Fruit fly (Drosophila melanogaster) whole organism, embryonic: ENCODE data around the gene Rrp5.

Experiments
- CG10147 ChIP-seq: fragments of 200-800 bp; sonication (Bioruptor generic); optimal IDR thresholded peaks from 2 replicates; lab custom pipeline; 2019; ENCODE audit warnings: missing biosample characterization, mild to moderate bottlenecking, missing genetic modification characterization, moderate library complexity
- CG11560 ChIP-seq: fragments of 200-800 bp; sonication (Bioruptor generic); IDR thresholded peaks from 3 replicates; pipeline ENCODE4 v1.3.6; 2022; ENCODE audit warnings: missing biosample characterization, missing genetic modification characterization
- CG11723 ChIP-seq: fragments of 200-800 bp; sonication (Bioruptor generic); optimal IDR thresholded peaks from 2 replicates; lab custom pipeline; 2017; ENCODE audit warnings: missing biosample characterization, mild to moderate bottlenecking, missing genetic modification characterization
- CG13287 ChIP-seq: fragments of 200-800 bp; sonication (Bioruptor generic); IDR thresholded peaks from 2 replicates; pipeline ENCODE4 v1.3.6; 2022; ENCODE audit warnings: missing biosample characterization, missing genetic modification characterization; ENCODE audit not compliant: partially characterized antibody
- CG15269 ChIP-seq: fragments of 200-800 bp; sonication (Bioruptor generic); optimal IDR thresholded peaks from 2 replicates; lab custom pipeline; 2018; ENCODE audit warnings: missing biosample characterization, mild to moderate bottlenecking, missing genetic modification characterization, moderate library complexity
- CG15601 ChIP-seq: fragments of 200-800 bp; sonication (Bioruptor generic); optimal IDR thresholded peaks from 3 replicates; lab custom pipeline; 2019; ENCODE audit warnings: missing biosample characterization, mild to moderate bottlenecking, missing genetic modification characterization, moderate library complexity
- CG16813 ChIP-seq: fragments of 200-800 bp; sonication (Bioruptor generic); IDR thresholded peaks from 3 replicates; pipeline ENCODE4 v1.3.6; 2022; ENCODE audit warnings: missing biosample characterization, missing genetic modification characterization; ENCODE audit not compliant: partially characterized antibody
- CG17359 ChIP-seq: fragments of 200-800 bp; sonication (Bioruptor generic); optimal IDR thresholded peaks from 3 replicates; lab custom pipeline; 2018; ENCODE audit warnings: missing biosample characterization, mild to moderate bottlenecking, missing genetic modification characterization, moderate library complexity
- CG18764 ChIP-seq: fragments of 200-800 bp; sonication (Bioruptor generic); optimal IDR thresholded peaks from 3 replicates; lab custom pipeline; 2016; ENCODE audit warnings: missing biosample characterization, missing genetic modification characterization
- CG2120 ChIP-seq: fragments of 200-800 bp; sonication (Bioruptor generic); optimal IDR thresholded peaks from 3 replicates; lab custom pipeline; 2016; ENCODE audit warnings: missing biosample characterization, missing genetic modification characterization
- CG31365 ChIP-seq: fragments of 200-800 bp; sonication (Bioruptor generic); optimal IDR thresholded peaks from 2 replicates; lab custom pipeline; 2018; ENCODE audit warnings: missing biosample characterization, mild to moderate bottlenecking, missing genetic modification characterization
- CG31441 ChIP-seq: fragments of 200-800 bp; sonication (Bioruptor generic); IDR thresholded peaks from 2 replicates; pipeline ENCODE4 v1.3.6; 2022; ENCODE audit warnings: missing biosample characterization, missing genetic modification characterization
- CG32767 ChIP-seq: fragments of 200-800 bp; sonication (Bioruptor generic); IDR thresholded peaks from 2 replicates; pipeline ENCODE4 v1.3.6; 2022; ENCODE audit warnings: missing biosample characterization, missing genetic modification characterization
- CG3281 ChIP-seq: fragments of 200-800 bp; sonication (Bioruptor generic); optimal IDR thresholded peaks from 3 replicates; lab custom pipeline; 2017; ENCODE audit warnings: missing biosample characterization, mild to moderate bottlenecking, missing genetic modification characterization
- CG3838 ChIP-seq: fragments of 200-800 bp; sonication (Bioruptor generic); optimal IDR thresholded peaks from 3 replicates; lab custom pipeline; 2016; ENCODE audit warnings: missing biosample characterization, missing genetic modification characterization
- CG4707 ChIP-seq: fragments of 200-800 bp; sonication (Bioruptor generic); optimal IDR thresholded peaks from 2 replicates; lab custom pipeline; 2018; ENCODE audit warnings: missing biosample characterization, mild to moderate bottlenecking, missing genetic modification characterization, moderate library complexity
- CG7372 ChIP-seq: fragments of 200-800 bp; sonication (Bioruptor generic); IDR thresholded peaks from 2 replicates; pipeline ENCODE4 v1.3.6; 2022; ENCODE audit warnings: missing biosample characterization, missing genetic modification characterization
- CG8388 ChIP-seq: fragments of 200-800 bp; sonication (Bioruptor generic); optimal IDR thresholded peaks from 2 replicates; lab custom pipeline; 2019; ENCODE audit warnings: missing biosample characterization, mild to moderate bottlenecking, missing genetic modification characterization, moderate library complexity
- CG9727 ChIP-seq: fragments of 200-800 bp; sonication (Bioruptor generic); optimal IDR thresholded peaks from 3 replicates; lab custom pipeline; 2017; ENCODE audit warnings: missing biosample characterization, mild to moderate bottlenecking, missing genetic modification characterization
- CG9876 ChIP-seq: fragments of 200-800 bp; sonication (Bioruptor generic); optimal IDR thresholded peaks from 2 replicates; lab custom pipeline; 2016; ENCODE audit warnings: missing biosample characterization, missing genetic modification characterization
- CHES-1-like ChIP-seq: fragments of 200-800 bp; sonication (Bioruptor generic); optimal IDR thresholded peaks from 2 replicates; lab custom pipeline; 2016; ENCODE audit warnings: missing biosample characterization, missing genetic modification characterization
- Dip3 ChIP-seq: fragments of 200-800 bp; sonication (Bioruptor generic); optimal IDR thresholded peaks from 3 replicates; lab custom pipeline; 2016; ENCODE audit warnings: missing biosample characterization, missing genetic modification characterization
- Gsc ChIP-seq: fragments of 200-800 bp; sonication (Bioruptor generic); IDR thresholded peaks from 2 replicates; pipeline ENCODE4 v1.3.6; 2022; ENCODE audit warnings: missing biosample characterization, missing genetic modification characterization
- Nf-YC ChIP-seq: fragments of 200-800 bp; optimal IDR thresholded peaks from 3 replicates; lab custom pipeline; 2019; ENCODE audit warnings: missing biosample characterization, mild to moderate bottlenecking, missing genetic modification characterization, moderate library complexity
- Opbp ChIP-seq: fragments of 200-800 bp; sonication (Bioruptor generic); IDR thresholded peaks from 3 replicates; pipeline ENCODE4 v1.3.6; 2022; ENCODE audit warnings: missing biosample characterization, missing genetic modification characterization; ENCODE audit not compliant: partially characterized antibody
- Pdp1 ChIP-seq, 2 experiments: fragments of 200-800 bp; sonication (Bioruptor generic); optimal IDR thresholded peaks; 3 replicates each; lab custom pipeline; 2016; ENCODE audit warnings: missing biosample characterization in 2 of 2, missing genetic modification characterization in 2 of 2, mild to moderate bottlenecking in 1 of 2, moderate library complexity in 1 of 2
- Side ChIP-seq: fragments of 200-800 bp; sonication (Bioruptor generic); optimal IDR thresholded peaks from 2 replicates; lab custom pipeline; 2016; ENCODE audit warnings: missing biosample characterization, missing genetic modification characterization
- Xrp1 ChIP-seq: fragments of 200-800 bp; sonication (Bioruptor generic); IDR thresholded peaks from 2 replicates; pipeline ENCODE4 v1.3.6; 2022; ENCODE audit warnings: missing biosample characterization, missing genetic modification characterization
- btn ChIP-seq: fragments of 200-800 bp; sonication (Bioruptor generic); optimal IDR thresholded peaks from 2 replicates; lab custom pipeline; 2016; ENCODE audit warnings: missing biosample characterization, missing genetic modification characterization
- crc ChIP-seq: fragments of 200-800 bp; sonication (Bioruptor generic); optimal IDR thresholded peaks from 2 replicates; lab custom pipeline; 2016; ENCODE audit warnings: missing biosample characterization, missing genetic modification characterization
- cwo ChIP-seq: fragments of 200-800 bp; sonication (Bioruptor generic); optimal IDR thresholded peaks from 3 replicates; lab custom pipeline; 2017; ENCODE audit warnings: missing biosample characterization, missing genetic modification characterization, mild to moderate bottlenecking, moderate library complexity, missing genetic modification reagents
- dm ChIP-seq: fragments of 200-800 bp; sonication (Bioruptor generic); optimal IDR thresholded peaks from 3 replicates; lab custom pipeline; 2016; ENCODE audit warnings: missing biosample characterization, missing genetic modification characterization
- fd96Cb ChIP-seq: fragments of 200-800 bp; sonication (Bioruptor generic); optimal IDR thresholded peaks from 2 replicates; lab custom pipeline; 2018; ENCODE audit warnings: missing biosample characterization, mild to moderate bottlenecking, missing genetic modification characterization, moderate library complexity
- ftz-f1 ChIP-seq: fragments of 200-800 bp; sonication (Bioruptor generic); optimal IDR thresholded peaks from 2 replicates; lab custom pipeline; 2016; ENCODE audit warnings: missing biosample characterization, missing genetic modification characterization
- insv ChIP-seq, 2 experiments: fragments of 200-800 bp; sonication (Bioruptor generic); optimal IDR thresholded peaks; 3 replicates each; lab custom pipeline; 2016 to 2018; ENCODE audit warnings: missing biosample characterization in 2 of 2, missing genetic modification characterization in 2 of 2
- jigr1 ChIP-seq: fragments of 200-800 bp; sonication (Bioruptor generic); IDR thresholded peaks from 3 replicates; pipeline ENCODE4 v1.3.6; 2022; ENCODE audit warnings: missing biosample characterization, missing genetic modification characterization
- lola ChIP-seq, 3 experiments: fragments of >200 bp in 2 of 3; fragments of 200-800 bp in 1 of 3; sonication (Bioruptor generic) in 1 of 3; optimal IDR thresholded peaks; 2 replicates each; lab custom pipeline; 2017 to 2019; ENCODE audit warnings: missing biosample characterization in 3 of 3, missing genetic modification characterization in 3 of 3, mild to moderate bottlenecking in 1 of 3, moderate library complexity in 1 of 3
- maf-S ChIP-seq: fragments of 200-800 bp; sonication (Bioruptor generic); optimal IDR thresholded peaks from 2 replicates; lab custom pipeline; 2016; ENCODE audit warnings: missing biosample characterization, missing genetic modification characterization
- nmo ChIP-seq: fragments of 200-800 bp; sonication (Bioruptor generic); optimal IDR thresholded peaks from 2 replicates; lab custom pipeline; 2018; ENCODE audit warnings: missing biosample characterization, mild to moderate bottlenecking, missing genetic modification characterization, moderate library complexity
- pum ChIP-seq: fragments of 200-800 bp; sonication (Bioruptor generic); optimal IDR thresholded peaks from 2 replicates; lab custom pipeline; 2016; ENCODE audit warnings: missing biosample characterization, missing genetic modification characterization
- run ChIP-seq: fragments of 200-800 bp; sonication (Bioruptor generic); optimal IDR thresholded peaks from 3 replicates; lab custom pipeline; 2018; ENCODE audit warnings: missing biosample characterization, mild to moderate bottlenecking, missing genetic modification characterization
- sens-2 ChIP-seq: fragments of 200-800 bp; sonication (Bioruptor generic); IDR thresholded peaks from 2 replicates; pipeline ENCODE4 v1.3.6; 2022; ENCODE audit warnings: missing biosample characterization, missing genetic modification characterization
- sna ChIP-seq: fragments of 200-800 bp; sonication (Bioruptor generic); IDR thresholded peaks from 2 replicates; pipeline ENCODE4 v1.3.6; 2022; ENCODE audit warnings: missing biosample characterization, missing genetic modification characterization; ENCODE audit not compliant: partially characterized antibody
- so ChIP-seq: fragments of 200-800 bp; sonication (Bioruptor generic); IDR thresholded peaks from 3 replicates; pipeline ENCODE4 v1.3.6; 2022; ENCODE audit warnings: missing biosample characterization, missing genetic modification characterization
- ssp ChIP-seq: fragments of 200-800 bp; sonication (Bioruptor generic); IDR thresholded peaks from 2 replicates; pipeline ENCODE4 v1.3.6; 2022; ENCODE audit warnings: missing biosample characterization, missing genetic modification characterization
- vfl ChIP-seq: fragments of 200-800 bp; sonication (Bioruptor generic); optimal IDR thresholded peaks from 2 replicates; lab custom pipeline; 2016; ENCODE audit warnings: missing biosample characterization, missing genetic modification characterization
- vnd ChIP-seq: fragments of 200-800 bp; sonication (Bioruptor generic); IDR thresholded peaks from 3 replicates; pipeline ENCODE4 v1.3.6; 2022; ENCODE audit warnings: missing biosample characterization, missing genetic modification characterization; ENCODE audit not compliant: partially characterized antibody
- z ChIP-seq: fragments of 200-800 bp; sonication (Bioruptor generic); IDR thresholded peaks from 3 replicates; pipeline ENCODE4 v1.3.6; 2022; ENCODE audit warnings: missing biosample characterization, missing genetic modification characterization
- zf30C ChIP-seq: fragments of 200-800 bp; sonication (Bioruptor generic); optimal IDR thresholded peaks from 3 replicates; lab custom pipeline; 2018; ENCODE audit warnings: missing biosample characterization, mild to moderate bottlenecking, missing genetic modification characterization
- zfh2 ChIP-seq: fragments of 200-800 bp; sonication (Bioruptor generic); optimal IDR thresholded peaks from 2 replicates; lab custom pipeline; 2016; ENCODE audit warnings: missing biosample characterization, missing genetic modification characterization

The Rrp5 gene

DNA sequence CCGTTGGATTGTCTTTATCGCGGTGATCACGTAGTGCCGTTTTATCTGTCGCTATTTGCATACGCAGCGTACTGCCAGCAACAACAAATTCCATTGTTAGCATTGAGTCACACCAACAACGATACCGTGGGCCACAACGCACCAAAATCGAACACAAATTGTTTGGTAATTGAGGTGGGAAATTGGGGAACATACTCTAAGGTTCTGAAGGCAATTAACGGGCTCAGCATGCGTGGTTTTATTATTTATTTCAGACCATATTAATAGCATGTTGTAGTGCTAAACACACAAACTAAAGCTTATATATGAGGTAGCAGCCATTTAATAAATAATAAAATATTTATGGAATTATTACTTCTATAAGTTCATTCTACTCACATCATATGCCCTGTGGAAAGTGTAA is 34.6 kb downstream of the Rrp5 start (continued):
- no peak for TF ChIP-seq CHES-1-like (GFP tag; lab: Kevin White, UChicago)
- TF ChIP-seq CG9727, result peak; percentile 17
- TF ChIP-seq nmo (GFP tag; lab: Kevin White, UChicago), result peak; percentile 24
- no peak for TF ChIP-seq CG13287 (GFP tag; lab: Robert Waterston, UW)
- TF ChIP-seq CG11723, result peak; percentile 14
- no peak for TF ChIP-seq Dip3
- TF ChIP-seq jigr1 (GFP tag; lab: Robert Waterston, UW), result no peak
- no peak for TF ChIP-seq CG32767 (GFP tag; lab: Robert Waterston, UW)
- peak in 1 of 3 experiments; percentile 25 for TF ChIP-seq lola (GFP tag; optimal IDR thresholded peaks at IDR 0.05; lab: Kevin White, UChicago)
- no peak for TF ChIP-seq sens-2 (GFP tag; lab: Robert Waterston, UW)
- TF ChIP-seq CG3281 (GFP tag; lab: Kevin White, UChicago), result no peak
- TF ChIP-seq Pdp1 (GFP tag; optimal IDR thresholded peaks at IDR 0.05; lab: Kevin White, UChicago), result peak in 1 of 2 experiments; percentile 5
- TF ChIP-seq CG11560, result no peak
- no peak for TF ChIP-seq CG10147 (GFP tag; lab: Kevin White, UChicago)
- no peak for TF ChIP-seq Side (GFP tag; lab: Kevin White, UChicago)
- no peak for TF ChIP-seq CG2120 (GFP tag; lab: Kevin White, UChicago)
- TF ChIP-seq CG31441, result peak; percentile 58
- TF ChIP-seq zfh2 (GFP tag; lab: Kevin White, UChicago), result no peak
- TF ChIP-seq Opbp, result no peak
- TF ChIP-seq zf30C (GFP tag; lab: Kevin White, UChicago), result no peak
- TF ChIP-seq fd96Cb (tag; lab: Kevin White, UChicago), result peak; percentile 20
- no peak for TF ChIP-seq sna (GFP tag; lab: Robert Waterston, UW)
- no peak for TF ChIP-seq ftz-f1 (GFP tag; lab: Kevin White, UChicago)
- peak; percentile 17; the same call in 1 of the 2 replicates for TF ChIP-seq Xrp1 (GFP tag; lab: Robert Waterston, UW)
- TF ChIP-seq Gsc (GFP tag; lab: Robert Waterston, UW), result no peak
- no peak for TF ChIP-seq CG31365 (tag; lab: Kevin White, UChicago)
- TF ChIP-seq CG3838 (GFP tag; lab: Kevin White, UChicago), result no peak
- TF ChIP-seq run (tag; lab: Kevin White, UChicago), result no peak
- TF ChIP-seq CG7372 (GFP tag; lab: Robert Waterston, UW), result no peak
- no peak for TF ChIP-seq CG9876 (GFP tag; lab: Kevin White, UChicago)
- peak; percentile 42 for TF ChIP-seq CG8388 (GFP tag; lab: Kevin White, UChicago)
- TF ChIP-seq CG17359, result peak; percentile 31
- TF ChIP-seq dm (GFP tag; lab: Kevin White, UChicago), result no peak
- TF ChIP-seq z (GFP tag; lab: Robert Waterston, UW), result no peak
- TF ChIP-seq CG15269 (tag; lab: Kevin White, UChicago), result peak; percentile 36
- no peak for TF ChIP-seq pum (GFP tag; lab: Kevin White, UChicago)
- no peak for TF ChIP-seq vnd
- no peak for TF ChIP-seq btn
- peak; percentile 89 for TF ChIP-seq CG4707 (GFP tag; lab: Kevin White, UChicago)
- no peak for TF ChIP-seq insv (GFP tag; optimal IDR thresholded peaks at IDR 0.05; lab: Kevin White, UChicago)
- no peak for TF ChIP-seq CG16813 (GFP tag; lab: Robert Waterston, UW)
- TF ChIP-seq so (GFP tag; lab: Robert Waterston, UW), result no peak
- TF ChIP-seq Nf-YC (tag; lab: Kevin White, UChicago), result no peak
- no peak for TF ChIP-seq maf-S (GFP tag; lab: Kevin White, UChicago)
- no peak for TF ChIP-seq CG15601 (tag; lab: Kevin White, UChicago)
- TF ChIP-seq vfl (GFP tag; lab: Kevin White, UChicago), result no peak
- no peak for TF ChIP-seq CG18764
- TF ChIP-seq crc, result no peak
- TF ChIP-seq cwo (GFP tag; lab: Kevin White, UChicago), result no peak
- TF ChIP-seq ssp, result no peak
